Worm (Caenorhabditis elegans) whole organism, L1 larva: ENCODE results near the gene gpa-18.

Experiments
- F16B12.6 ChIP-seq: fragments of 150-350 bp; optimal IDR thresholded peaks from 2 replicates; lab custom pipeline; 2014; ENCODE audit warnings: missing biosample characterization, missing genetic modification characterization
- ama-1 ChIP-seq: fragments of 150-350 bp; optimal IDR thresholded peaks from 2 replicates; lab custom pipeline; 2014
- ceh-82 ChIP-seq, 3 experiments: fragments of 150-350 bp in 1 of 3; sonication (generic microtip) in 2 of 3; optimal IDR thresholded peaks; 2 replicates each; lab custom pipeline; 2014 to 2017; ENCODE audit warnings: missing biosample characterization in 3 of 3, missing genetic modification characterization in 3 of 3
- efl-1 ChIP-seq, 4 experiments: fragments of 150-350 bp; optimal IDR thresholded peaks in 3 of 4; peaks in 1 of 4; 1 replicate in 1 of 4; 2 replicates in 3 of 4; lab custom pipeline; 2014; ENCODE audit warnings: missing biosample characterization in 2 of 4, missing genetic modification characterization in 2 of 4, missing genetic modification reagents in 2 of 4
- elt-2 ChIP-seq: sonication (generic microtip); optimal IDR thresholded peaks from 2 replicates; lab custom pipeline; 2016; ENCODE audit warnings: missing genetic modification characterization, mild to moderate bottlenecking, inconsistent platforms, missing compliant biosample characterization, missing genetic modification reagents
- jun-1 ChIP-seq: fragments of 150-350 bp; optimal IDR thresholded peaks from 2 replicates; lab custom pipeline; 2014; ENCODE audit warnings: missing biosample characterization, missing genetic modification reagents, missing genetic modification characterization
- mef-2 ChIP-seq: fragments of 150-350 bp; optimal IDR thresholded peaks from 2 replicates; lab custom pipeline; 2014; ENCODE audit warnings: missing biosample characterization, missing genetic modification characterization
- nhr-12 ChIP-seq: sonication (generic microtip); optimal IDR thresholded peaks from 2 replicates; lab custom pipeline; 2017; ENCODE audit warnings: missing biosample characterization, missing genetic modification characterization
- nhr-28 ChIP-seq: fragments of 150-350 bp; optimal IDR thresholded peaks from 2 replicates; lab custom pipeline; 2014; ENCODE audit warnings: missing biosample characterization, missing genetic modification characterization
- nhr-71 ChIP-seq: sonication (generic microtip); optimal IDR thresholded peaks from 2 replicates; lab custom pipeline; 2016; ENCODE audit warnings: mild to moderate bottlenecking, missing genetic modification characterization, moderate library complexity, missing compliant biosample characterization

ce11 chrIV:5171994-5172528, 23.4 kb downstream of the gpa-18 start:
- no peak for TF ChIP-seq jun-1 (tag; lab: Kevin White, UChicago)
- no peak for TF ChIP-seq efl-1 (optimal IDR thresholded peaks at IDR 0.05; lab: Kevin White, UChicago)
- peak in 1 of 2 experiments; percentile 79 for TF ChIP-seq efl-1 (GFP tag; optimal IDR thresholded peaks at IDR 0.05 in 1 of 2; lab: Kevin White, UChicago)
- no peak for TF ChIP-seq ama-1 (lab: Kevin White, UChicago)
- no peak for TF ChIP-seq mef-2
- TF ChIP-seq elt-2 (tag; lab: Kevin White, UChicago): no peak
- TF ChIP-seq nhr-71: no peak
- TF ChIP-seq nhr-12: no peak
- TF ChIP-seq nhr-28 (tag; lab: Kevin White, UChicago): no peak
- no peak for TF ChIP-seq ceh-82 (tag; optimal IDR thresholded peaks at IDR 0.05; lab: Kevin White, UChicago)
- TF ChIP-seq F16B12.6 (tag; lab: Kevin White, UChicago): no peak
